Worm (Caenorhabditis elegans) whole organism, mixed stage, embryonic: Measurements from ENCODE around the gene F54F12.2.

Experiments used
- M03D4.4 ChIP-seq: sonication (generic microtip); optimal IDR thresholded peaks from 2 replicates; lab custom pipeline; 2017; ENCODE audit warnings: mild to moderate bottlenecking, missing genetic modification characterization, missing compliant biosample characterization
- bed-3 ChIP-seq: fragments of 200-800 bp; sonication (Bioruptor generic); optimal IDR thresholded peaks from 3 replicates; lab custom pipeline; 2018; ENCODE audit warnings: mild to moderate bottlenecking, missing genetic modification characterization, moderate library complexity, missing compliant biosample characterization
- blmp-1 ChIP-seq: fragments of 150-350 bp; optimal IDR thresholded peaks from 2 replicates; lab custom pipeline; 2014; ENCODE audit warnings: missing biosample characterization, missing genetic modification characterization
- ceh-39 ChIP-seq: fragments of 150-350 bp; optimal IDR thresholded peaks from 2 replicates; lab custom pipeline; 2014; ENCODE audit warnings: missing biosample characterization, missing genetic modification characterization
- ceh-43 ChIP-seq: fragments of 200-800 bp; sonication (Bioruptor generic); optimal IDR thresholded peaks from 2 replicates; lab custom pipeline; 2018; ENCODE audit warnings: mild to moderate bottlenecking, missing genetic modification characterization, moderate library complexity, missing compliant biosample characterization
- ceh-83 ChIP-seq: fragments of 200-800 bp; sonication (Bioruptor generic); optimal IDR thresholded peaks from 2 replicates; lab custom pipeline; 2018; ENCODE audit warnings: mild to moderate bottlenecking, missing genetic modification characterization, missing compliant biosample characterization
- ces-1 ChIP-seq: fragments of 150-350 bp; optimal IDR thresholded peaks from 2 replicates; lab custom pipeline; 2014; ENCODE audit warnings: missing biosample characterization, missing genetic modification reagents, missing genetic modification characterization
- cnd-1 ChIP-seq: fragments of 200-800 bp; sonication (Bioruptor generic); optimal IDR thresholded peaks from 2 replicates; lab custom pipeline; 2018; ENCODE audit warnings: mild to moderate bottlenecking, missing genetic modification characterization, missing compliant biosample characterization
- drap-1 ChIP-seq: fragments of 200-800 bp; sonication (Bioruptor generic); optimal IDR thresholded peaks from 3 replicates; lab custom pipeline; 2018; ENCODE audit warnings: mild to moderate bottlenecking, missing genetic modification characterization, missing compliant biosample characterization
- elt-1 ChIP-seq: sonication (generic microtip); optimal IDR thresholded peaks from 2 replicates; lab custom pipeline; 2017; ENCODE audit warnings: missing genetic modification characterization, mild to moderate bottlenecking, missing compliant biosample characterization, antibody characterized with exemption, moderate library complexity, borderline replicate concordance; ENCODE audit not compliant: insufficient read depth
- flh-1 ChIP-seq: fragments of 200-800 bp; sonication (Bioruptor generic); optimal IDR thresholded peaks from 2 replicates; lab custom pipeline; 2018; ENCODE audit warnings: mild to moderate bottlenecking, missing genetic modification characterization, moderate library complexity, missing compliant biosample characterization
- ham-2 ChIP-seq: fragments of 200-800 bp; sonication (Bioruptor generic); optimal IDR thresholded peaks from 2 replicates; lab custom pipeline; 2018; ENCODE audit warnings: mild to moderate bottlenecking, missing genetic modification characterization, missing compliant biosample characterization
- lin-32 ChIP-seq: fragments of 200-800 bp; sonication (Bioruptor generic); optimal IDR thresholded peaks from 2 replicates; lab custom pipeline; 2018; ENCODE audit warnings: mild to moderate bottlenecking, missing genetic modification characterization, missing compliant biosample characterization
- lsy-2 ChIP-seq: fragments of 150-350 bp; optimal IDR thresholded peaks from 2 replicates; lab custom pipeline; 2014; ENCODE audit warnings: missing biosample characterization, missing genetic modification characterization
- mep-1 ChIP-seq: fragments of 150-350 bp; optimal IDR thresholded peaks from 2 replicates; lab custom pipeline; 2017; ENCODE audit warnings: missing biosample characterization, missing genetic modification reagents, missing genetic modification characterization, inconsistent platforms
- mls-2 ChIP-seq: sonication (generic microtip); optimal IDR thresholded peaks from 2 replicates; lab custom pipeline; 2016; ENCODE audit warnings: mild to moderate bottlenecking, missing genetic modification characterization, moderate library complexity, missing compliant biosample characterization
- nhr-12 ChIP-seq: fragments of 150-350 bp; optimal IDR thresholded peaks from 2 replicates; lab custom pipeline; 2014; ENCODE audit warnings: missing biosample characterization, missing genetic modification characterization
- nhr-2 ChIP-seq: fragments of 150-350 bp; optimal IDR thresholded peaks from 2 replicates; lab custom pipeline; 2014; ENCODE audit warnings: missing biosample characterization, missing genetic modification characterization
- nhr-237 ChIP-seq: fragments of 150-350 bp; optimal IDR thresholded peaks from 2 replicates; lab custom pipeline; 2014; ENCODE audit warnings: missing biosample characterization, missing genetic modification characterization
- nhr-28 ChIP-seq: fragments of 150-350 bp; optimal IDR thresholded peaks from 2 replicates; lab custom pipeline; 2014; ENCODE audit warnings: missing biosample characterization, missing genetic modification characterization
- nhr-76 ChIP-seq: sonication (generic microtip); optimal IDR thresholded peaks from 2 replicates; lab custom pipeline; 2017; ENCODE audit warnings: missing biosample characterization, missing genetic modification characterization
- pha-4 ChIP-seq: fragments of 150-350 bp; optimal IDR thresholded peaks from 2 replicates; lab custom pipeline; 2018; ENCODE audit warnings: missing biosample characterization, missing genetic modification reagents, missing genetic modification characterization
- snpc-4 ChIP-seq: fragments of 150-350 bp; optimal IDR thresholded peaks from 2 replicates; lab custom pipeline; 2014; ENCODE audit warnings: missing biosample characterization, missing genetic modification characterization
- unc-120 ChIP-seq: sonication (generic microtip); optimal IDR thresholded peaks from 2 replicates; lab custom pipeline; 2017; ENCODE audit warnings: missing genetic modification characterization, missing compliant biosample characterization; ENCODE audit not compliant: poor library complexity, severe bottlenecking
- unc-39 ChIP-seq: fragments of 150-350 bp; optimal IDR thresholded peaks from 2 replicates; lab custom pipeline; 2014; ENCODE audit warnings: missing biosample characterization, missing genetic modification characterization
- unc-62 ChIP-seq: fragments of 150-350 bp; optimal IDR thresholded peaks from 2 replicates; lab custom pipeline; 2014; ENCODE audit warnings: missing biosample characterization, missing genetic modification reagents, missing genetic modification characterization
- zip-8 ChIP-seq: fragments of 150-350 bp; optimal IDR thresholded peaks from 2 replicates; lab custom pipeline; 2014; ENCODE audit warnings: missing biosample characterization, missing genetic modification characterization
- ztf-11 ChIP-seq: fragments of 150-350 bp; optimal IDR thresholded peaks from 2 replicates; lab custom pipeline; 2014; ENCODE audit warnings: missing biosample characterization, missing genetic modification characterization

The F54F12.2 gene

ce11 chrIII:13015754-13016317 lies 24.0 kb upstream of the F54F12.2 start:
- TF ChIP-seq nhr-12 (no peak), unc-62 (GFP tag; lab: Kevin White, UChicago) (no peak), mep-1 (tag; lab: Kevin White, UChicago) (no peak), M03D4.4 (tag; lab: Kevin White, UChicago) (no peak), blmp-1 (tag; lab: Kevin White, UChicago) (no peak), ceh-83 (no peak), nhr-237 (no peak), nhr-2 (tag; lab: Kevin White, UChicago) (no peak), ztf-11 (tag; lab: Kevin White, UChicago) (no peak), cnd-1 (tag; lab: Kevin White, UChicago) (no peak)

- TF ChIP-seq ceh-43 (no peak), bed-3 (GFP tag; lab: Kevin White, UChicago) (no peak), ces-1 (GFP tag; lab: Kevin White, UChicago) (no peak), mls-2 (tag; lab: Kevin White, UChicago) (no peak), nhr-28 (tag; lab: Kevin White, UChicago) (no peak), nhr-12 (no peak), snpc-4 (tag; lab: Kevin White, UChicago) (no peak), M03D4.4 (tag; lab: Kevin White, UChicago) (no peak), nhr-2 (tag; lab: Kevin White, UChicago) (no peak)
These were observed 21.2 kb upstream of the F54F12.2 start, which contains the start of gene col-98 for ce11 chrIII:13018619-13019018. Gene col-98 (plus strand): TSS chrIII:13019008.

ce11 chrIII:13019547-13020098 lies 20.2 kb upstream of the F54F12.2 start:
- TF ChIP-seq pha-4 (tag; lab: Kevin White, UChicago) (no peak), ceh-43 (no peak), elt-1 (no peak), mep-1 (tag; lab: Kevin White, UChicago) (no peak), unc-39 (tag; lab: Kevin White, UChicago) (no peak), unc-120 (tag; lab: Kevin White, UChicago) (no peak), bed-3 (GFP tag; lab: Kevin White, UChicago) (no peak), drap-1 (GFP tag; lab: Kevin White, UChicago) (no peak), ztf-11 (tag; lab: Kevin White, UChicago) (no peak), nhr-12 (no peak), ces-1 (GFP tag; lab: Kevin White, UChicago) (no peak), flh-1 (GFP tag; lab: Kevin White, UChicago) (no peak), nhr-76 (no peak)

DNA sequence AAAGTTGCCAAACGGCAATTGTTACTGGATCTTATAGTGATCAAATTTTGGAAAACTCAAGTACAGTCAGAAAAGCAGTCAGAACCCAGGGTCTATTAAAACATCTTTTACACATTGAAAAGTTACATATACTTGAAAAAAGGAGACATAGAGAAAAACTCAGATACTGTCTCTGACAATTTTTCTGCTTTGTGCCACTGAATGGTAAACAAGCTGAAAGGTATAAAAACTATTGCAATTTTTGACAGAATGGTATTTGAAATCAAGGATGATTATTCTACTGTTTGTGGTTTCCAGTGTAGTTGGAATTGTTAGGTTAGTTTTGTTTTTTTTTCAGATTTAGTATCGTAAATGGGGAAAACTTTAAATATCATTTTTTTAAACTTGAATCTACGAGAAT lies 19.1 kb upstream of the F54F12.2 start, which contains the start of gene cyp-13A11:
TSS of gene cyp-13A11 (plus strand) at position 266 of the 400 bp plus-strand sequence.
- no peak for TF ChIP-seq ces-1 (GFP tag; lab: Kevin White, UChicago)
- TF ChIP-seq ztf-11 (tag; lab: Kevin White, UChicago): no peak
- TF ChIP-seq nhr-12: no peak

- no peak for TF ChIP-seq ces-1 (GFP tag; lab: Kevin White, UChicago)
- TF ChIP-seq nhr-237: no peak
- no peak for TF ChIP-seq zip-8 (tag; lab: Kevin White, UChicago)
- no peak for TF ChIP-seq ceh-39 (tag; lab: Kevin White, UChicago)
- no peak for TF ChIP-seq nhr-2 (tag; lab: Kevin White, UChicago)
- TF ChIP-seq ceh-83: no peak
- no peak for TF ChIP-seq pha-4 (tag; lab: Kevin White, UChicago)
- TF ChIP-seq lin-32 (GFP tag; lab: Kevin White, UChicago): no peak
- no peak for TF ChIP-seq nhr-28 (tag; lab: Kevin White, UChicago)
- no peak for TF ChIP-seq bed-3 (GFP tag; lab: Kevin White, UChicago)
- TF ChIP-seq unc-62 (GFP tag; lab: Kevin White, UChicago): no peak
- no peak for TF ChIP-seq unc-39 (tag; lab: Kevin White, UChicago)
These were observed 15.6 kb upstream of the F54F12.2 start, which contains the start of gene cyp-13A12 for ce11 chrIII:13024281-13024680. Gene cyp-13A12 (plus strand): TSS chrIII:13024547.

- TF ChIP-seq zip-8 (tag; lab: Kevin White, UChicago) (no peak), nhr-237 (no peak), mep-1 (tag; lab: Kevin White, UChicago) (no peak), lsy-2 (tag; lab: Kevin White, UChicago) (no peak), elt-1 (no peak), ham-2 (GFP tag; lab: Kevin White, UChicago) (no peak)
These were observed 11.9 kb upstream of the F54F12.2 start for ce11 chrIII:13027949-13028348.
